Fruit fly (Drosophila melanogaster): ENCODE data around the gene Sap47.

The Sap47 gene

dm6 chr3R:15998972-15999721 is 64.2 kb downstream of the Sap47 start:
- TF ChIP-seq CG12219 (GFP tag; optimal IDR thresholded peaks at IDR 0.05) (no peak), zfh2 (GFP tag; optimal IDR thresholded peaks at IDR 0.05) (no peak), Stat92E (GFP tag; optimal IDR thresholded peaks at IDR 0.05) (no peak), CG8359 (GFP tag; optimal IDR thresholded peaks at IDR 0.05; ENCODE audit: borderline replicate concordance) (peak; percentile 99), al (GFP tag; IDR thresholded peaks at IDR 0.05) (no peak), CG31441 (GFP tag; IDR thresholded peaks at IDR 0.05) (no peak), CG3163 (GFP tag; optimal IDR thresholded peaks at IDR 0.05) (no peak), NC2α (GFP tag; optimal IDR thresholded peaks at IDR 0.05) (no peak), Rx (GFP tag; IDR thresholded peaks at IDR 0.05) (0 out of 2 replicates have a peak, but pooled peaks have one; percentile 9), Dref (GFP tag; IDR thresholded peaks at IDR 0.05) (0 out of 2 replicates have a peak, but pooled peaks have one; percentile 23), CG1832 (GFP tag; optimal IDR thresholded peaks at IDR 0.05) (no peak), wdn (GFP tag; IDR thresholded peaks at IDR 0.05) (no peak), CG2875 (GFP tag; optimal IDR thresholded peaks at IDR 0.05) (no peak), lilli (GFP tag; optimal IDR thresholded peaks at IDR 0.05) (no peak), CG4360 (GFP tag; IDR thresholded peaks at IDR 0.05) (peak; percentile 23; the same call in 1 of the 2 replicates), jigr1 (GFP tag; IDR thresholded peaks at IDR 0.05) (no peak), B-H2 (GFP tag; optimal IDR thresholded peaks at IDR 0.05) (no peak), Med (GFP tag) (peak; percentile 59), YL-1 (GFP tag; optimal IDR thresholded peaks at IDR 0.05) (no peak), Asciz (GFP tag; optimal IDR thresholded peaks at IDR 0.05) (no peak), Vsx1 (GFP tag; optimal IDR thresholded peaks at IDR 0.05) (no peak), Dp (GFP tag; optimal IDR thresholded peaks at IDR 0.05) (no peak), sens (GFP tag) (no peak), sd (tag; optimal IDR thresholded peaks at IDR 0.05) (no peak), Xrp1 (GFP tag; IDR thresholded peaks at IDR 0.05) (no peak), CG30431 (GFP tag; optimal IDR thresholded peaks at IDR 0.05) (no peak), CG18476 (GFP tag; optimal IDR thresholded peaks at IDR 0.05) (no peak), Mes4 (GFP tag; optimal IDR thresholded peaks at IDR 0.05) (no peak), chinmo (GFP tag; IDR thresholded peaks at IDR 0.05; ENCODE audit: partially characterized antibody) (no peak), usp (GFP tag; optimal IDR thresholded peaks at IDR 0.05) (no peak), Dfd (GFP tag; optimal IDR thresholded peaks at IDR 0.05) (peak in 1 of 2 experiments; percentile 58), CG14441 (GFP tag; IDR thresholded peaks at IDR 0.05) (no peak), ATbp (GFP tag; optimal IDR thresholded peaks at IDR 0.05) (no peak), cato (GFP tag; optimal IDR thresholded peaks at IDR 0.05; ENCODE audit: borderline replicate concordance) (no peak), BEAF-32 (GFP tag; optimal IDR thresholded peaks at IDR 0.05) (no peak), crp (GFP tag; optimal IDR thresholded peaks at IDR 0.05) (no peak), CG5180 (GFP tag; optimal IDR thresholded peaks at IDR 0.05) (no peak), CG10431 (GFP tag; optimal IDR thresholded peaks at IDR 0.05) (no peak), crol (GFP tag; IDR thresholded peaks at IDR 0.05) (no peak), ssp (GFP tag; IDR thresholded peaks at IDR 0.05) (no peak), CG6791 (GFP tag; IDR thresholded peaks at IDR 0.05; ENCODE audit: partially characterized antibody) (no peak)

All from whole organism, embryonic.